Fruit fly (Drosophila melanogaster): ENCODE results near the gene Zyx.

Gene Zyx

DNA sequence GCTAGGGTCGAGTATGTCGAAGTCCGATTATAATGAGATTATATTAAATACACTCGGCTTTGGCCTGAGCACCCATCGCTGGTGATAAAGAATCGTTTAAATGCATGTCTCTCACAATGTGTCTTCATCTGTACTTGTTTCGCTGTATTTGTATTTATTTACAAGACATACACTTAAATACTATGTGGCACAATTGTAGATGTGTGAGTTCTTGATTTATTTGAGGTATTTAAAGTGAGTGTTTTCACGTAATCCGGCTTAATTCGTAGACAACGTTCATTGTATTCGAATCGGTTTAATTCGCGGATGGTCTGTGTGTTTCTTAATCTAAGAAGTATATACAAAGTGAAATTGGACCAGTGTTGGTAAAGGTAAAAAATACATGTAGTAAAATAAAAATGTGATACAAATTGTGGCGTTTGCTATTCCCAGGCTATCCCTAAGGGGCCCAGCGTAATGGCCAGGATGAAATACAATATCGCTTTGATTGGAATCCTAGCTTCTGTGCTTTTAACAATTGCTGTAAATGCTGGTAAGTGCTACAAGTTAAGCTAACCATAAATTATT lies at the start of gene Zyx:
TSS of gene Zyx (minus strand) at position 350 of the 567 bp plus-strand sequence.
- TF ChIP-seq insv (optimal IDR thresholded peaks at IDR 0.05) (no peak), h (optimal IDR thresholded peaks at IDR 0.05) (no peak), Myc (optimal IDR thresholded peaks at IDR 0.05) (no peak)

- TF ChIP-seq ttk (optimal IDR thresholded peaks at IDR 0.05): no peak
- no peak for TF ChIP-seq h (optimal IDR thresholded peaks at IDR 0.05)
- no peak for TF ChIP-seq Sin3A (optimal IDR thresholded peaks at IDR 0.05)
- TF ChIP-seq Myc (optimal IDR thresholded peaks at IDR 0.05): no peak
- no peak for TF ChIP-seq psq (optimal IDR thresholded peaks at IDR 0.05)
- TF ChIP-seq insv (optimal IDR thresholded peaks at IDR 0.05): no peak
Measured at dm6 chr4:1112867-1113769, 48.3 kb upstream of the Zyx start.

DNA sequence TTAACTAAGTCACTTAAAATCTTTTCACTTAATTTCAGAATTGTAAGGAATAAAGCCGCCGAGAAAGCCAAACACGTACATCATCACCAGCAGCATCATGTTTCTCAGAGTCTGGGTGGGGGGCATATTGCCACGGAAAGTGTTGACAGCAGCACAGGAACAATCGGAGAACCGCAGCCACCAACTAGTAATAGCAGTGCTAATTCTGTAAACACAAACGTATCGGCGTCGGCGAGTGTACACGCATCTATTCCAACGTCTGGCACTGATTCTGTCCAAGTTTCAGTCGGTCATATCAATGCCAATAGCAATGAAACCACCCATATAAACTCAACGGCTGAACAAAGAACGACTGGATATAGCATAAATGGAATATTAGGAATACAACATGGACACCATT lies 41.3 kb upstream of the Zyx start:
- no peak for TF ChIP-seq ttk (optimal IDR thresholded peaks at IDR 0.05)
- no peak for TF ChIP-seq Myc (optimal IDR thresholded peaks at IDR 0.05)
- no peak for TF ChIP-seq psq (optimal IDR thresholded peaks at IDR 0.05)
- no peak for TF ChIP-seq Sin3A (optimal IDR thresholded peaks at IDR 0.05)
- no peak for TF ChIP-seq h (optimal IDR thresholded peaks at IDR 0.05)
- TF ChIP-seq insv (optimal IDR thresholded peaks at IDR 0.05): no peak

DNA sequence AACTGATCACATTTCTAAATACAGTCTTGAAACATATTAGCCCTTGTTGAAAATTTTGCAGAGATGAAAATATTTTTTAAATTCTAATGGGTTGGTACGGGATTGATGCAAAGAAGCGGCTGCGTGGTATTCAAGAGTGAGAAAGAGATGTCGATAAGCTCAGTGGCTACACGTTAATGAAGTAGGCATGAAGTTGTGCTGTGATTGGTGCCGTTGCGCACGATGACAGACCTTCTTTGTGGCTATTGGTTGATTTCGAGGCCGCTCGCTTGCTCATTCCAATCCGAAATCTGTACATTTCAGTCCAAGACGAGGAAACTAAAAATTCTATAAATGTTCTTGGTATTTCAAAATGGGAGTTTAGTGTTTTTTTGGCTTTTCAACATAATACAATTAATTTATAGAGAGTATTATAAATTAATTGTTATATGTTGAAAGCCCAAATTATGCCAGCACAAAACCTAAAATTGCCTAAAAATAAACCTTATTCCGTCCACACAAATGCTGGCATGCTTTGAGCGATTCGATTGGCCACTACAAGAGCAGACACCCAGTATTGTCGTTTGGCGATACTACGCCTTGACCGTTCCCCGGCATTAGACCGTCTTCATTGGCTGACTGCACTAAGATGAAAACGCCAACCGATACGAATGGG lies 32.9 kb upstream of the Zyx start:
- no peak for TF ChIP-seq Myc (optimal IDR thresholded peaks at IDR 0.05)
- no peak for TF ChIP-seq psq (optimal IDR thresholded peaks at IDR 0.05)
- no peak for TF ChIP-seq insv (optimal IDR thresholded peaks at IDR 0.05)
- TF ChIP-seq h (optimal IDR thresholded peaks at IDR 0.05): no peak
- TF ChIP-seq ttk (optimal IDR thresholded peaks at IDR 0.05): no peak
- no peak for TF ChIP-seq Sin3A (optimal IDR thresholded peaks at IDR 0.05)

DNA sequence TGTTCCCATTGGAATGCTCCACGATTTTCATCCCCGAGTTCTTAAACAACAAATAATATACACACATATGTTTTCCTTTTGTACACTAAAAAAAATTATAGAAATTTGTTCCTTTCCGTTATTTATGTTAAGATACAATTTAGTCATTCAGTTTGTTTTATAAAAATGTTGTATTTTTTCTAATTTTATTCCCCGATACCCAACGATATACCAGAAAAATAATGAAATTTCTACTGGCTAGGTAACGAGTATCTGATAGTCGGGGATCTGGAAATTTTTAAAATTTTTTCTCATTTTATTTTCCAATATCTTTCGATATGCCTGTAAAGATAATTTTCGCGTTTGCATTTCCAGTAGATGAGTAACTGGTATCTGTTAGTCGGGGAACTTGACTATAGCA lies 28.6 kb upstream of the Zyx start:
- TF ChIP-seq insv (optimal IDR thresholded peaks at IDR 0.05) (no peak), Sin3A (optimal IDR thresholded peaks at IDR 0.05) (no peak), psq (optimal IDR thresholded peaks at IDR 0.05) (no peak), h (optimal IDR thresholded peaks at IDR 0.05) (no peak), Myc (optimal IDR thresholded peaks at IDR 0.05) (no peak)

DNA sequence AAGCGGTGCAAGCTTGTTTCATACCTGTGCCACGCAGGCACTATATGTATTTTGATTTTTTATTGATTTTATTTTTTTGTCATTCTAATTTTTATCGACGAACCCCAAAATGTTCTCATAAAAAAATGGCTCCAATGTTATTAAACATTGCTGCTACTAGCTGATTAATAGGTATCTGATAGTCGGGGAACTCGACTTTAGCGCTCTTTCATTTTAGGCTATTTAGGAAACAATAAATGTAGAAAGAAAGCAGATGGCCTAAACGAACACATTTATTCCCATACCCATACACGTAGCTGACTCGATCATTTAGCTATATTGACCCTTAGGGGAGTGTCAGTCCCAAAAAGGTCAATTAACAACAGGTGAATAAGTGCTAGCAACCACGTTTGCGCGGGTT lies 25.5 kb upstream of the Zyx start:
- TF ChIP-seq ttk (optimal IDR thresholded peaks at IDR 0.05) (no peak), Sin3A (optimal IDR thresholded peaks at IDR 0.05) (no peak)

DNA sequence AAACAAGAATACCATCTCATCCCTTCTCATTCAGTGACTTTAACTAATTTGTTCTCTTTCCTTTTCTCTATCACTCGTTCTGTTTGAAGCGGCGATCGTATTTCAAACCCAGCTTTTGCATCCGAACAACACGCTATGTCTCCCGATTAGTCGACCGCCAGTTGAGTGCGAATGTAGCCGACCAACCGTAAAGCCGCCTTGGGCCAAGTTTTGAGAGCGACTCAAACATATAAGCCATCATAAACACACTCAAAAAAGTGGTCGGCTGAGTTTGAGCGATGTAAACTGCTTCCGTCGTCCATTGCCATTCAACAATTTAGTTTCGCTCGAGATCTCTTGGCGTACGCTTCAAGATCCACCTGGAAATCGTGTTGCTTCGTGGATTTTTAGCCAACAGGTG lies 23.7 kb upstream of the Zyx start, which contains the start of gene sv:
TSS of gene sv (plus strand) at position 319 of the 400 bp plus-strand sequence.
- TF ChIP-seq Sin3A (optimal IDR thresholded peaks at IDR 0.05): no peak
- no peak for TF ChIP-seq psq (optimal IDR thresholded peaks at IDR 0.05)
- no peak for TF ChIP-seq ttk (optimal IDR thresholded peaks at IDR 0.05)
- no peak for TF ChIP-seq Myc (optimal IDR thresholded peaks at IDR 0.05)
- no peak for TF ChIP-seq h (optimal IDR thresholded peaks at IDR 0.05)
- TF ChIP-seq insv (optimal IDR thresholded peaks at IDR 0.05): no peak

DNA sequence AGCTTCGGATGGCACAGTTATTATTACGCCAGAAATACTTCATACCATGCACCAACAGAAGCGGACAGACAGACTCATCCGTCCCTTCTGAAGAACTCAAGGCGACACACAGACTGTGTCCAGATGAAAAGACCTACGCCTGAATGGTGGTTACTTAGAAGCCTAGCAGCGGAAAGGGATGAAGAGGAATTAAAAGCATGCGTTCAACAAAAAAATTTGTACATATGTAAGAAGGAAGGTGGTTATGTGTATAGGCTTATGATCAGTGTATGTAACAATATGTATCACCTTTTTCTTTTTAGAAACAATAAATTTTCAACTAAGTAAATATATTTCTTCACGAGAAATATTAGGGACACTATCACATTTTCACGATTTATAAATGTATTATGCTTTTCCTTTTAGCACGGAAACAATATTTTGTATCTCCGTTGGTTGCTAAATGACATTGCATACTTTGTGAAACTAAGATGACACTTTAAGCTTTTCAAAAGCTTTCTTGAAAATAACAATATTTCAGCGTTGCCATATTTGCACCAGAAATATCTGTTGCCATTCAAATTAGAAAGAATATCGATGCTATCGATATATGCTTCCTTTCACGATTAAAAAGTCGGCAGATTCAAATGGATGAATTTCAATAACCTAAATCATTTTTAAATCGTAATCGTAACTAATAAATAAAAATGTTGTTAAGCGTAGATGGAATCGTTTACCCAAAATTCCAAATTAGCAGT lies 19.7 kb upstream of the Zyx start, which contains the start of gene Actbeta:
TSS of gene Actbeta (minus strand) at position 471 of the 737 bp plus-strand sequence.
- TF ChIP-seq ttk (optimal IDR thresholded peaks at IDR 0.05) (no peak), h (optimal IDR thresholded peaks at IDR 0.05) (no peak), psq (optimal IDR thresholded peaks at IDR 0.05) (no peak)

dm6 chr4:1064219-1064618 lies 582 bp downstream of the Zyx start:
- TF ChIP-seq h (optimal IDR thresholded peaks at IDR 0.05): no peak
- TF ChIP-seq Myc (optimal IDR thresholded peaks at IDR 0.05): no peak
- no peak for TF ChIP-seq Sin3A (optimal IDR thresholded peaks at IDR 0.05)
- TF ChIP-seq insv (optimal IDR thresholded peaks at IDR 0.05): no peak
- no peak for TF ChIP-seq psq (optimal IDR thresholded peaks at IDR 0.05)
- no peak for TF ChIP-seq ttk (optimal IDR thresholded peaks at IDR 0.05)

- TF ChIP-seq psq (optimal IDR thresholded peaks at IDR 0.05): no peak
Measured at dm6 chr4:1062957-1063812, 1.6 kb downstream of the Zyx start.

dm6 chr4:1061095-1061432 lies 3.7 kb downstream of the Zyx start:
- no peak for TF ChIP-seq ttk (optimal IDR thresholded peaks at IDR 0.05)
- no peak for TF ChIP-seq h (optimal IDR thresholded peaks at IDR 0.05)
- TF ChIP-seq insv (optimal IDR thresholded peaks at IDR 0.05): no peak
- TF ChIP-seq Myc (optimal IDR thresholded peaks at IDR 0.05): no peak
- no peak for TF ChIP-seq psq (optimal IDR thresholded peaks at IDR 0.05)
- TF ChIP-seq Sin3A (optimal IDR thresholded peaks at IDR 0.05): no peak
